Fruit fly (Drosophila melanogaster) whole organism, prepupa: Measurements from ENCODE around the gene CG12035.

Experiments used
- Blimp-1 ChIP-seq: fragments of 200-800 bp; sonication (Bioruptor generic); optimal IDR thresholded peaks from 3 replicates; lab custom pipeline; 2017; ENCODE audit warnings: missing biosample characterization, missing genetic modification characterization, mild to moderate bottlenecking, moderate library complexity, missing genetic modification reagents
- CG10669 ChIP-seq: fragments of 200-800 bp; sonication (Bioruptor generic); optimal IDR thresholded peaks from 3 replicates; lab custom pipeline; 2018; ENCODE audit warnings: missing biosample characterization, mild to moderate bottlenecking, missing genetic modification characterization, moderate library complexity
- CG11294 ChIP-seq: fragments of 200-800 bp; sonication (Bioruptor generic); IDR thresholded peaks from 2 replicates; pipeline ENCODE4 v1.3.6; 2022; ENCODE audit warnings: missing biosample characterization, missing genetic modification characterization
- CG11902 ChIP-seq: fragments of 200-800 bp; sonication (Bioruptor generic); optimal IDR thresholded peaks from 3 replicates; lab custom pipeline; 2016; ENCODE audit warnings: missing biosample characterization, missing genetic modification characterization
- CG15336 ChIP-seq: fragments of 200-800 bp; sonication (Bioruptor generic); IDR thresholded peaks from 2 replicates; pipeline ENCODE4 v1.3.6; 2022; ENCODE audit warnings: missing biosample characterization, missing genetic modification characterization
- CG1621 ChIP-seq: fragments of 200-800 bp; sonication (Bioruptor generic); optimal IDR thresholded peaks from 3 replicates; lab custom pipeline; 2018; ENCODE audit warnings: missing biosample characterization, mild to moderate bottlenecking, missing genetic modification characterization
- CG16779 ChIP-seq: fragments of 200-800 bp; sonication (Bioruptor generic); optimal IDR thresholded peaks from 3 replicates; lab custom pipeline; 2017; ENCODE audit warnings: missing biosample characterization, mild to moderate bottlenecking, missing genetic modification characterization
- CG3032 ChIP-seq: fragments of 200-800 bp; optimal IDR thresholded peaks from 2 replicates; lab custom pipeline; 2019; ENCODE audit warnings: missing biosample characterization, mild to moderate bottlenecking, missing genetic modification characterization, moderate library complexity
- CG32006 ChIP-seq: fragments of 200-800 bp; sonication (Bioruptor generic); optimal IDR thresholded peaks from 3 replicates; lab custom pipeline; 2017; ENCODE audit warnings: missing biosample characterization, mild to moderate bottlenecking, missing genetic modification characterization
- CG34406 ChIP-seq: fragments of 200-800 bp; sonication (Bioruptor generic); optimal IDR thresholded peaks from 3 replicates; lab custom pipeline; 2016; ENCODE audit warnings: missing biosample characterization, missing genetic modification characterization
- CG3919 ChIP-seq: fragments of 200-800 bp; sonication (Bioruptor generic); optimal IDR thresholded peaks from 3 replicates; lab custom pipeline; 2016; ENCODE audit warnings: missing biosample characterization, missing genetic modification characterization
- CG4318 ChIP-seq: fragments of 200-800 bp; sonication (Bioruptor generic); optimal IDR thresholded peaks from 3 replicates; lab custom pipeline; 2017; ENCODE audit warnings: missing biosample characterization, mild to moderate bottlenecking, missing genetic modification characterization
- CG6163 ChIP-seq: fragments of 200-800 bp; sonication (Bioruptor generic); IDR thresholded peaks from 3 replicates; pipeline ENCODE4 v1.3.6; 2022; ENCODE audit warnings: missing biosample characterization, missing genetic modification characterization
- CG6276 ChIP-seq: fragments of 200-800 bp; sonication (Bioruptor generic); optimal IDR thresholded peaks from 2 replicates; lab custom pipeline; 2017; ENCODE audit warnings: missing biosample characterization, mild to moderate bottlenecking, missing genetic modification characterization
- CG6792 ChIP-seq: fragments of 200-800 bp; sonication (Bioruptor generic); optimal IDR thresholded peaks from 3 replicates; lab custom pipeline; 2016; ENCODE audit warnings: missing biosample characterization, missing genetic modification characterization
- CG6808 ChIP-seq: fragments of 200-800 bp; sonication (Bioruptor generic); optimal IDR thresholded peaks from 3 replicates; lab custom pipeline; 2017; ENCODE audit warnings: missing biosample characterization, missing genetic modification characterization, mild to moderate bottlenecking, moderate library complexity, missing genetic modification reagents
- CG6854 ChIP-seq: fragments of 200-800 bp; sonication (Bioruptor generic); optimal IDR thresholded peaks from 2 replicates; lab custom pipeline; 2017; ENCODE audit warnings: missing biosample characterization, mild to moderate bottlenecking, missing genetic modification characterization
- CG7368 ChIP-seq: fragments of 200-800 bp; sonication (Bioruptor generic); optimal IDR thresholded peaks from 3 replicates; lab custom pipeline; 2016; ENCODE audit warnings: missing biosample characterization, missing genetic modification characterization
- CG8119 ChIP-seq: fragments of 200-800 bp; sonication (Bioruptor generic); IDR thresholded peaks from 3 replicates; pipeline ENCODE4 v1.3.6; 2022; ENCODE audit warnings: missing biosample characterization, missing genetic modification characterization
- CG8319 ChIP-seq: fragments of 200-800 bp; sonication (Bioruptor generic); optimal IDR thresholded peaks from 3 replicates; lab custom pipeline; 2016; ENCODE audit warnings: missing biosample characterization, missing genetic modification characterization
- CG8632 ChIP-seq: fragments of 200-800 bp; sonication (Bioruptor generic); optimal IDR thresholded peaks from 3 replicates; lab custom pipeline; 2016; ENCODE audit warnings: missing biosample characterization, missing genetic modification characterization
- CG9139 ChIP-seq: fragments of 200-800 bp; sonication (Bioruptor generic); optimal IDR thresholded peaks from 3 replicates; lab custom pipeline; 2017; ENCODE audit warnings: missing biosample characterization, mild to moderate bottlenecking, missing genetic modification characterization
- Eip75B ChIP-seq: fragments of 200-800 bp; sonication (Bioruptor generic); optimal IDR thresholded peaks from 3 replicates; lab custom pipeline; 2016; ENCODE audit warnings: missing biosample characterization, missing genetic modification characterization
- Eip78C ChIP-seq: fragments of 200-800 bp; sonication (Bioruptor generic); peaks from one replicate; lab custom pipeline; 2016; ENCODE audit warnings: missing biosample characterization, missing genetic modification characterization
- Eip93F ChIP-seq: fragments of 200-800 bp; sonication (Bioruptor generic); optimal IDR thresholded peaks from 2 replicates; lab custom pipeline; 2016; ENCODE audit warnings: missing biosample characterization, mild to moderate bottlenecking, missing genetic modification characterization
- Ets21C ChIP-seq: fragments of 200-800 bp; sonication (Bioruptor generic); optimal IDR thresholded peaks from 3 replicates; lab custom pipeline; 2016; ENCODE audit warnings: missing biosample characterization, missing genetic modification characterization
- Ets96B ChIP-seq: fragments of 200-800 bp; optimal IDR thresholded peaks from 2 replicates; lab custom pipeline; 2019; ENCODE audit warnings: missing biosample characterization, mild to moderate bottlenecking, missing genetic modification characterization, moderate library complexity
- Gug ChIP-seq: fragments of 200-800 bp; sonication (Bioruptor generic); IDR thresholded peaks from 2 replicates; pipeline ENCODE4 v1.3.6; 2022; ENCODE audit warnings: missing biosample characterization, missing genetic modification characterization
- Hr38 ChIP-seq: sonication (Bioruptor generic); optimal IDR thresholded peaks from 2 replicates; lab custom pipeline; 2016; ENCODE audit warnings: missing biosample characterization, missing genetic modification characterization
- Hr39 ChIP-seq: fragments of 200-800 bp; sonication (Bioruptor generic); optimal IDR thresholded peaks from 2 replicates; lab custom pipeline; 2016; ENCODE audit warnings: missing biosample characterization, missing genetic modification characterization
- Hr4 ChIP-seq: fragments of 200-800 bp; sonication (Bioruptor generic); optimal IDR thresholded peaks from 3 replicates; lab custom pipeline; 2016; ENCODE audit warnings: missing biosample characterization, missing genetic modification characterization
- Lpt ChIP-seq: fragments of 200-800 bp; sonication (Bioruptor generic); optimal IDR thresholded peaks from 3 replicates; lab custom pipeline; 2016; ENCODE audit warnings: missing biosample characterization, missing genetic modification characterization
- Met ChIP-seq: fragments of 200-800 bp; sonication (Bioruptor generic); optimal IDR thresholded peaks from 3 replicates; lab custom pipeline; 2016; ENCODE audit warnings: missing biosample characterization, missing genetic modification characterization
- OdsH ChIP-seq: fragments of 200-800 bp; sonication (Bioruptor generic); optimal IDR thresholded peaks from 3 replicates; lab custom pipeline; 2016; ENCODE audit warnings: missing biosample characterization, missing genetic modification characterization
- Smox ChIP-seq: fragments of 200-800 bp; sonication (Bioruptor generic); optimal IDR thresholded peaks from 3 replicates; lab custom pipeline; 2016; ENCODE audit warnings: missing biosample characterization, missing genetic modification characterization
- Sox102F ChIP-seq: fragments of 200-800 bp; sonication (Bioruptor generic); optimal IDR thresholded peaks from 2 replicates; lab custom pipeline; 2016; ENCODE audit warnings: missing biosample characterization, mild to moderate bottlenecking, missing genetic modification characterization
- Sox14 ChIP-seq: fragments of 200-800 bp; sonication (Bioruptor generic); optimal IDR thresholded peaks from 3 replicates; lab custom pipeline; 2016; ENCODE audit warnings: missing biosample characterization, missing genetic modification characterization
- Sox15 ChIP-seq: fragments of 200-800 bp; sonication (Bioruptor generic); optimal IDR thresholded peaks from 3 replicates; lab custom pipeline; 2016; ENCODE audit warnings: missing biosample characterization, missing genetic modification characterization
- achi ChIP-seq: fragments of 200-800 bp; sonication (Bioruptor generic); optimal IDR thresholded peaks from 3 replicates; lab custom pipeline; 2016; ENCODE audit warnings: missing biosample characterization, missing genetic modification characterization
- acj6 ChIP-seq: fragments of 200-800 bp; sonication (Bioruptor generic); optimal IDR thresholded peaks from 3 replicates; lab custom pipeline; 2016; ENCODE audit warnings: missing biosample characterization, missing genetic modification characterization
- cyc ChIP-seq: fragments of 200-800 bp; sonication (Bioruptor generic); optimal IDR thresholded peaks from 3 replicates; lab custom pipeline; 2016; ENCODE audit warnings: missing biosample characterization, missing genetic modification characterization
- dac ChIP-seq: fragments of 200-800 bp; sonication (Bioruptor generic); optimal IDR thresholded peaks from 2 replicates; lab custom pipeline; 2017; ENCODE audit warnings: missing biosample characterization, mild to moderate bottlenecking, missing genetic modification characterization
- dsx ChIP-seq: fragments of 200-800 bp; optimal IDR thresholded peaks from 3 replicates; lab custom pipeline; 2019; ENCODE audit warnings: missing biosample characterization, mild to moderate bottlenecking, missing genetic modification characterization, moderate library complexity; ENCODE audit not compliant: poor library complexity, severe bottlenecking
- esn ChIP-seq: fragments of 200-800 bp; sonication (Bioruptor generic); optimal IDR thresholded peaks from 2 replicates; lab custom pipeline; 2016; ENCODE audit warnings: missing biosample characterization, mild to moderate bottlenecking, missing genetic modification characterization, moderate library complexity
- fd59A ChIP-seq: fragments of 200-800 bp; sonication (Bioruptor generic); optimal IDR thresholded peaks from 2 replicates; lab custom pipeline; 2017; ENCODE audit warnings: missing biosample characterization, mild to moderate bottlenecking, missing genetic modification characterization, missing genetic modification reagents
- fd85E ChIP-seq: fragments of 200-800 bp; sonication (Bioruptor generic); optimal IDR thresholded peaks from 3 replicates; lab custom pipeline; 2016; ENCODE audit warnings: missing biosample characterization, missing genetic modification characterization
- fkh ChIP-seq: fragments of 200-800 bp; sonication (Bioruptor generic); optimal IDR thresholded peaks from 3 replicates; lab custom pipeline; 2017; ENCODE audit warnings: missing biosample characterization, mild to moderate bottlenecking, missing genetic modification characterization, moderate library complexity
- lz ChIP-seq: fragments of 200-800 bp; sonication (Bioruptor generic); optimal IDR thresholded peaks from 3 replicates; lab custom pipeline; 2016; ENCODE audit warnings: missing biosample characterization, missing genetic modification characterization
- net ChIP-seq: fragments of 200-800 bp; sonication (Bioruptor generic); optimal IDR thresholded peaks from 3 replicates; lab custom pipeline; 2016; ENCODE audit warnings: missing biosample characterization, missing genetic modification characterization
- spab ChIP-seq: fragments of 200-800 bp; sonication (Bioruptor generic); optimal IDR thresholded peaks from 2 replicates; lab custom pipeline; 2017; ENCODE audit warnings: missing biosample characterization, mild to moderate bottlenecking, missing genetic modification characterization, missing genetic modification reagents
- ss ChIP-seq, 2 experiments: fragments of 200-800 bp; sonication (Bioruptor generic); optimal IDR thresholded peaks; 2 replicates in 1 of 2; 3 replicates in 1 of 2; lab custom pipeline; 2017 to 2018; ENCODE audit warnings: mild to moderate bottlenecking in 2 of 2, missing biosample characterization in 2 of 2, missing genetic modification characterization in 2 of 2, moderate library complexity in 1 of 2
- svp ChIP-seq: fragments of 200-800 bp; sonication (Bioruptor generic); peaks from one replicate; lab custom pipeline; 2016; ENCODE audit warnings: missing biosample characterization, missing genetic modification characterization
- vri ChIP-seq: fragments of 200-800 bp; sonication (Bioruptor generic); optimal IDR thresholded peaks from 3 replicates; lab custom pipeline; 2016; ENCODE audit warnings: missing biosample characterization, mild to moderate bottlenecking, missing genetic modification characterization

Gene CG12035

DNA sequence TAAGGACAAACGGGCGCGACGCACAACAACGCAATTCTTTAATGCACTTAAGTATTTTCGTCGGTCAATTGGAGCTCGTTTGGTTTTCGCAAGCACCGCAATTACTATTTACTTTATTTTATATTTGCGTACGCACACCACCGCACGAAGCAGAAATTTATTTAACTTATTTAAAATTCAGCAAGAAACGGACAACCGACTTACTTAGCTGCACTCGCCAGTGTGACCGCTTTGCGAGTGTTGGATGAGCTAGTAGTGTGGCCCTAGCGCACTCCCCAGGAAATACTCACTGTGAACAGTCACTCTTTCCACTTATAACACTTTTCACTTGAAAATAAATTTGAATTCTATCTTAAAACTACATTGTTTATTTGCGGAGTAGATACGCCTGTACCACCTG is 6.7 kb downstream of the CG12035 start, which contains the start of gene drpr:
Gene drpr, minus strand, starts transcription at position 235 of the 400 bp plus-strand sequence.
- peak; percentile 20 for TF ChIP-seq CG1621
- TF ChIP-seq CG16779 (tag; lab: Kevin White, UChicago) = peak; percentile 1
- TF ChIP-seq Lpt (GFP tag; lab: Kevin White, UChicago) = no peak
- TF ChIP-seq Sox102F (GFP tag; lab: Kevin White, UChicago) = peak; percentile 58
- TF ChIP-seq CG11902 (GFP tag; lab: Kevin White, UChicago) = no peak
- no peak for TF ChIP-seq Hr38
- peak; percentile 15 for TF ChIP-seq CG3032 (tag; lab: Kevin White, UChicago)
- TF ChIP-seq Eip93F = no peak
- no peak for TF ChIP-seq CG11294
- no peak for TF ChIP-seq Sox15 (GFP tag; lab: Kevin White, UChicago)
- TF ChIP-seq fd85E (GFP tag; lab: Kevin White, UChicago) = no peak
- TF ChIP-seq CG7368 = no peak
- peak; percentile 31 for TF ChIP-seq lz (GFP tag; lab: Kevin White, UChicago)
- TF ChIP-seq CG4318 = no peak
- TF ChIP-seq Gug (GFP tag; lab: Robert Waterston, UW) = no peak
- no peak for TF ChIP-seq fd59A (GFP tag; lab: Kevin White, UChicago)
- TF ChIP-seq Ets21C (GFP tag; lab: Kevin White, UChicago) = no peak
- TF ChIP-seq svp (GFP tag; lab: Kevin White, UChicago) = peak; percentile 72
- no peak for TF ChIP-seq cyc (GFP tag; lab: Kevin White, UChicago)
- no peak for TF ChIP-seq CG6808 (GFP tag; lab: Kevin White, UChicago)
- TF ChIP-seq CG3919 (GFP tag; lab: Kevin White, UChicago) = peak; percentile 16
- peak; percentile 16 for TF ChIP-seq Ets96B (tag; lab: Kevin White, UChicago)
- no peak for TF ChIP-seq Blimp-1
- TF ChIP-seq Eip75B (GFP tag; lab: Kevin White, UChicago) = peak; percentile 36
- no peak for TF ChIP-seq CG32006
- TF ChIP-seq net = peak; percentile 22
- no peak for TF ChIP-seq spab (GFP tag; lab: Kevin White, UChicago)
- TF ChIP-seq CG6792 (GFP tag; lab: Kevin White, UChicago) = no peak
- peak; percentile 62 for TF ChIP-seq fkh (GFP tag; lab: Kevin White, UChicago)
- no peak for TF ChIP-seq Smox
- peak; percentile 24 for TF ChIP-seq vri
- TF ChIP-seq CG6276 (GFP tag; lab: Kevin White, UChicago) = no peak
- peak; percentile 50 for TF ChIP-seq Sox14 (GFP tag; lab: Kevin White, UChicago)
- TF ChIP-seq OdsH = no peak
- TF ChIP-seq CG15336 (GFP tag; lab: Robert Waterston, UW) = no peak
- TF ChIP-seq achi = no peak
- no peak for TF ChIP-seq CG34406 (GFP tag; lab: Kevin White, UChicago)
- TF ChIP-seq Hr4 (GFP tag; lab: Kevin White, UChicago) = no peak
- TF ChIP-seq CG8319 = no peak
- no peak for TF ChIP-seq CG10669 (GFP tag; lab: Kevin White, UChicago)
- TF ChIP-seq acj6 (GFP tag; lab: Kevin White, UChicago) = no peak
- peak; percentile 30 for TF ChIP-seq CG9139 (GFP tag; lab: Kevin White, UChicago)
- TF ChIP-seq CG8632 (GFP tag; lab: Kevin White, UChicago) = no peak
- no peak for TF ChIP-seq Hr39
- no peak for TF ChIP-seq dac (GFP tag; lab: Kevin White, UChicago)
- TF ChIP-seq CG6163 (GFP tag; lab: Robert Waterston, UW) = peak; percentile 57; the same call in 2 of the 3 replicates
- peak; percentile 37 for TF ChIP-seq dsx (GFP tag; lab: Kevin White, UChicago)
- peak in 1 of 2 experiments; percentile 15 for TF ChIP-seq ss (GFP tag; optimal IDR thresholded peaks at IDR 0.05; lab: Kevin White, UChicago)
- peak; percentile 39 for TF ChIP-seq esn (GFP tag; lab: Kevin White, UChicago)
- TF ChIP-seq Met (GFP tag; lab: Kevin White, UChicago) = peak; percentile 24
- TF ChIP-seq Eip78C (GFP tag; lab: Kevin White, UChicago) = peak; percentile 78
- TF ChIP-seq CG8119 = peak; percentile 29; the same call in 2 of the 3 replicates
- peak; percentile 47 for TF ChIP-seq CG6854 (GFP tag; lab: Kevin White, UChicago)
